Fruit fly (Drosophila melanogaster) whole organism, wandering third instar larva: ENCODE data around the gene sinah.

Experiments used
- Abd-B ChIP-seq: fragments of >200 bp; optimal IDR thresholded peaks from 2 replicates; lab custom pipeline; 2017; ENCODE audit warnings: missing biosample characterization, missing genetic modification characterization
- CG32264 ChIP-seq: fragments of 200-800 bp; sonication (Bioruptor generic); optimal IDR thresholded peaks from 2 replicates; lab custom pipeline; 2016; ENCODE audit warnings: missing biosample characterization, missing genetic modification characterization
- CrebA ChIP-seq: fragments of 200-800 bp; sonication (Bioruptor generic); optimal IDR thresholded peaks from 2 replicates; lab custom pipeline; 2016; ENCODE audit warnings: missing biosample characterization, mild to moderate bottlenecking, missing genetic modification characterization, borderline replicate concordance
- Dfd ChIP-seq: fragments of >200 bp; optimal IDR thresholded peaks from 2 replicates; lab custom pipeline; 2017; ENCODE audit warnings: missing biosample characterization, missing genetic modification characterization
- Dif ChIP-seq: fragments of 200-275, 200-300 bp; sonication (Bioruptor generic); optimal IDR thresholded peaks from 2 replicates; lab custom pipeline; 2018; ENCODE audit warnings: missing biosample characterization, missing genetic modification characterization; ENCODE audit not compliant: partially characterized antibody
- GATAd ChIP-seq: sonication (Bioruptor generic); optimal IDR thresholded peaks from 2 replicates; lab custom pipeline; 2016; ENCODE audit warnings: missing biosample characterization, missing genetic modification characterization
- HLH106 ChIP-seq: fragments of 200-800 bp; optimal IDR thresholded peaks from 3 replicates; lab custom pipeline; 2019; ENCODE audit warnings: missing biosample characterization, mild to moderate bottlenecking, missing genetic modification characterization, moderate library complexity
- Hr78 ChIP-seq: fragments of >200 bp; optimal IDR thresholded peaks from 2 replicates; lab custom pipeline; 2017; ENCODE audit warnings: missing biosample characterization, missing genetic modification characterization
- Hr83 ChIP-seq: fragments of 200-300 bp; sonication (Bioruptor generic); optimal IDR thresholded peaks from 2 replicates; lab custom pipeline; 2016; ENCODE audit warnings: missing biosample characterization, mild to moderate bottlenecking, missing genetic modification characterization, moderate library complexity; ENCODE audit not compliant: poor library complexity, severe bottlenecking
- Jra ChIP-seq: sonication (Bioruptor generic); optimal IDR thresholded peaks from 2 replicates; lab custom pipeline; 2016; ENCODE audit warnings: missing biosample characterization, missing genetic modification characterization
- Mio ChIP-seq: sonication (Bioruptor generic); optimal IDR thresholded peaks from 2 replicates; lab custom pipeline; 2016; ENCODE audit warnings: missing biosample characterization, missing genetic modification characterization
- Myc ChIP-seq: fragments of >200 bp; optimal IDR thresholded peaks from 2 replicates; lab custom pipeline; 2017
- N ChIP-seq: fragments of >200 bp; optimal IDR thresholded peaks from 2 replicates; lab custom pipeline; 2018; ENCODE audit warnings: missing biosample characterization, missing external identifiers, missing genetic modification characterization
- Rel ChIP-seq, 2 experiments: fragments of 200-800 bp; sonication (Bioruptor generic) in 1 of 2; optimal IDR thresholded peaks; 2 replicates in 1 of 2; 3 replicates in 1 of 2; lab custom pipeline; 2016 to 2019; ENCODE audit warnings: mild to moderate bottlenecking in 2 of 2, missing biosample characterization in 2 of 2, missing genetic modification characterization in 2 of 2, moderate library complexity in 1 of 2
- Sp1 ChIP-seq: fragments of 200-800 bp; sonication (Bioruptor generic); optimal IDR thresholded peaks from 3 replicates; lab custom pipeline; 2019; ENCODE audit warnings: missing biosample characterization, mild to moderate bottlenecking, missing genetic modification characterization, moderate library complexity
- Vsx2 ChIP-seq: fragments of 200-300, 225-300 bp; sonication (Bioruptor generic); optimal IDR thresholded peaks from 2 replicates; lab custom pipeline; 2018; ENCODE audit warnings: missing biosample characterization, missing genetic modification characterization; ENCODE audit not compliant: partially characterized antibody
- br ChIP-seq: fragments of 200-800 bp; sonication (Bioruptor generic); optimal IDR thresholded peaks from 2 replicates; lab custom pipeline; 2016; ENCODE audit warnings: missing biosample characterization, missing genetic modification characterization
- dl ChIP-seq, 2 experiments: fragments of 175-275, 200-275 bp in 1 of 2; fragments of 200-275 bp in 1 of 2; sonication (Bioruptor generic); optimal IDR thresholded peaks; lab custom pipeline; 2018; ENCODE audit warnings: mild to moderate bottlenecking in 2 of 2, missing biosample characterization in 2 of 2, missing genetic modification characterization in 2 of 2, moderate library complexity in 2 of 2; ENCODE audit not compliant: partially characterized antibody in 2 of 2, insufficient read depth in 1 of 2
- dmrt93B ChIP-seq: fragments of 200-800 bp; sonication (Bioruptor generic); optimal IDR thresholded peaks from 2 replicates; lab custom pipeline; 2018; ENCODE audit warnings: missing biosample characterization, mild to moderate bottlenecking, missing genetic modification characterization
- dsf ChIP-seq: sonication (Bioruptor generic); optimal IDR thresholded peaks from 2 replicates; lab custom pipeline; 2016; ENCODE audit warnings: missing biosample characterization, missing genetic modification characterization, borderline replicate concordance
- ey ChIP-seq: fragments of 200-800 bp; sonication (Bioruptor generic); optimal IDR thresholded peaks from 2 replicates; lab custom pipeline; 2016; ENCODE audit warnings: missing biosample characterization, missing genetic modification characterization
- foxo ChIP-seq, 2 experiments: fragments of 200-800 bp; sonication (Bioruptor generic); optimal IDR thresholded peaks; 2 replicates in 1 of 2; 3 replicates in 1 of 2; lab custom pipeline; 2016 to 2017; ENCODE audit warnings: missing biosample characterization in 2 of 2, missing genetic modification characterization in 2 of 2
- fru ChIP-seq: fragments of 200-800 bp; sonication (Bioruptor generic); optimal IDR thresholded peaks from 3 replicates; lab custom pipeline; 2016; ENCODE audit warnings: missing biosample characterization, mild to moderate bottlenecking, missing genetic modification characterization
- h ChIP-seq: fragments of 200-800 bp; sonication (Bioruptor generic); optimal IDR thresholded peaks from 3 replicates; lab custom pipeline; 2016; ENCODE audit warnings: missing biosample characterization, mild to moderate bottlenecking, missing genetic modification characterization
- jim ChIP-seq: fragments of 175-275, 200-325 bp; sonication (Bioruptor generic); optimal IDR thresholded peaks from 2 replicates; lab custom pipeline; 2016; ENCODE audit warnings: missing biosample characterization, mild to moderate bottlenecking, missing genetic modification characterization
- lola ChIP-seq: fragments of >200 bp; optimal IDR thresholded peaks from 2 replicates; lab custom pipeline; 2017; ENCODE audit warnings: missing biosample characterization, missing genetic modification characterization
- pan ChIP-seq: fragments of >200 bp; optimal IDR thresholded peaks from 2 replicates; lab custom pipeline; 2017
- psq ChIP-seq: fragments of 200-800 bp; sonication (Bioruptor generic); optimal IDR thresholded peaks from 3 replicates; lab custom pipeline; 2017; ENCODE audit warnings: missing biosample characterization, mild to moderate bottlenecking, missing genetic modification characterization, moderate library complexity
- rgr ChIP-seq: fragments of 200-800 bp; sonication (Bioruptor generic); optimal IDR thresholded peaks from 3 replicates; lab custom pipeline; 2016; ENCODE audit warnings: missing biosample characterization, mild to moderate bottlenecking, missing genetic modification characterization
- sage ChIP-seq: fragments of 200-800 bp; sonication (Bioruptor generic); optimal IDR thresholded peaks from 2 replicates; lab custom pipeline; 2016; ENCODE audit warnings: missing biosample characterization, mild to moderate bottlenecking, missing genetic modification characterization
- sv ChIP-seq: fragments of 200-800 bp; sonication (Bioruptor generic); optimal IDR thresholded peaks from 3 replicates; lab custom pipeline; 2016; ENCODE audit warnings: missing biosample characterization, missing genetic modification characterization
- tai ChIP-seq: sonication (Bioruptor generic); optimal IDR thresholded peaks from 2 replicates; lab custom pipeline; 2016; ENCODE audit warnings: missing biosample characterization, missing genetic modification characterization
- usp ChIP-seq: fragments of >200 bp; optimal IDR thresholded peaks from 2 replicates; lab custom pipeline; 2017; ENCODE audit warnings: missing biosample characterization, missing genetic modification characterization
- woc ChIP-seq: sonication (Bioruptor generic); optimal IDR thresholded peaks from 2 replicates; lab custom pipeline; 2016; ENCODE audit warnings: missing biosample characterization, mild to moderate bottlenecking, missing genetic modification characterization

The sinah gene

dm6 chr3L:16862284-16862683 is 3.4 kb downstream of the sinah start, which contains the start of gene Rh4:
Gene Rh4 (minus strand): TSS chr3L:16862517.
- TF ChIP-seq usp (GFP tag; lab: Kevin White, UChicago) (no peak), Sp1 (GFP tag; lab: Kevin White, UChicago) (no peak), jim (GFP tag; lab: Kevin White, UChicago) (no peak), Mio (GFP tag; lab: Kevin White, UChicago) (no peak), Jra (no peak), foxo (GFP tag; optimal IDR thresholded peaks at IDR 0.05; lab: Kevin White, UChicago) (no peak), N (GFP tag; lab: Kevin White, UChicago) (no peak), GATAd (GFP tag; lab: Kevin White, UChicago) (no peak), Hr78 (GFP tag; lab: Kevin White, UChicago) (no peak), tai (no peak), Vsx2 (GFP tag; lab: Kevin White, UChicago) (no peak), CrebA (GFP tag; lab: Kevin White, UChicago) (no peak), Rel (GFP tag; optimal IDR thresholded peaks at IDR 0.05; lab: Kevin White, UChicago) (no peak), Rel (tag; optimal IDR thresholded peaks at IDR 0.05; lab: Kevin White, UChicago) (no peak), lola (GFP tag; lab: Kevin White, UChicago) (no peak), fru (GFP tag; lab: Kevin White, UChicago) (no peak)

dm6 chr3L:16862958-16863357 is 4.1 kb downstream of the sinah start, which contains the start of gene CG9951:
Gene CG9951 (plus strand): TSS chr3L:16863164.
- TF ChIP-seq Mio (GFP tag; lab: Kevin White, UChicago) (no peak), Hr83 (GFP tag; lab: Kevin White, UChicago) (no peak), Dif (no peak)

- TF ChIP-seq fru (GFP tag; lab: Kevin White, UChicago) (peak; percentile 22), CG32264 (GFP tag; lab: Kevin White, UChicago) (no peak), h (GFP tag; lab: Kevin White, UChicago) (no peak), dl (GFP tag; optimal IDR thresholded peaks at IDR 0.05; lab: Kevin White, UChicago; ENCODE audit: insufficient read depth in 1 of 2, partially characterized antibody in 2 of 2) (no peak), Myc (lab: Kevin White, UChicago) (no peak), rgr (GFP tag; lab: Kevin White, UChicago) (no peak), tai (no peak), Vsx2 (GFP tag; lab: Kevin White, UChicago) (peak; percentile 49), sv (GFP tag; lab: Kevin White, UChicago) (no peak), CrebA (GFP tag; lab: Kevin White, UChicago) (no peak), foxo (GFP tag; optimal IDR thresholded peaks at IDR 0.05; lab: Kevin White, UChicago) (no peak), lola (GFP tag; lab: Kevin White, UChicago) (no peak), Dif (no peak), Rel (GFP tag; optimal IDR thresholded peaks at IDR 0.05; lab: Kevin White, UChicago) (no peak), Rel (tag; optimal IDR thresholded peaks at IDR 0.05; lab: Kevin White, UChicago) (peak; percentile 31), Sp1 (GFP tag; lab: Kevin White, UChicago) (no peak), Abd-B (no peak), ey (GFP tag; lab: Kevin White, UChicago) (no peak), Hr83 (GFP tag; lab: Kevin White, UChicago) (no peak), dmrt93B (GFP tag; lab: Kevin White, UChicago) (no peak), dsf (GFP tag; lab: Kevin White, UChicago) (peak; percentile 7), woc (peak; percentile 78), Hr78 (GFP tag; lab: Kevin White, UChicago) (no peak), Dfd (no peak), br (no peak)
Observed at dm6 chr3L:16865123-16865831, 6.4 kb downstream of the sinah start, which contains the start of gene Lmpt. Gene Lmpt (plus strand): TSS chr3L:16865295.

- no peak for TF ChIP-seq psq (GFP tag; lab: Kevin White, UChicago)
- TF ChIP-seq pan (lab: Kevin White, UChicago), result no peak
- no peak for TF ChIP-seq Dif
- TF ChIP-seq tai, result no peak
- TF ChIP-seq Sp1 (GFP tag; lab: Kevin White, UChicago), result no peak
- no peak for TF ChIP-seq sage (GFP tag; lab: Kevin White, UChicago)
- no peak for TF ChIP-seq Jra
- TF ChIP-seq Myc (lab: Kevin White, UChicago), result no peak
- no peak for TF ChIP-seq usp (GFP tag; lab: Kevin White, UChicago)
- TF ChIP-seq Dfd, result no peak
- no peak for TF ChIP-seq N (GFP tag; lab: Kevin White, UChicago)
- TF ChIP-seq br, result no peak
- TF ChIP-seq Hr78 (GFP tag; lab: Kevin White, UChicago), result no peak
- TF ChIP-seq Abd-B, result no peak
- TF ChIP-seq foxo (GFP tag; optimal IDR thresholded peaks at IDR 0.05; lab: Kevin White, UChicago), result no peak
- TF ChIP-seq HLH106, result no peak
- no peak for TF ChIP-seq h (GFP tag; lab: Kevin White, UChicago)
- TF ChIP-seq CG32264 (GFP tag; lab: Kevin White, UChicago), result no peak
Observed at dm6 chr3L:16865832-16866163, 6.9 kb downstream of the sinah start.
